Fruit fly (Drosophila melanogaster): Measurements from ENCODE around the gene CG14696.

The CG14696 gene

dm6 chr3R:10884678-10885421 lies at the start of gene CG14696:
TSS of gene CG14696 (minus strand) at chr3R:10885001.
- TF ChIP-seq N (GFP tag; optimal IDR thresholded peaks at IDR 0.05) (no peak), Myc (optimal IDR thresholded peaks at IDR 0.05) (no peak), Rel (GFP tag; optimal IDR thresholded peaks at IDR 0.05) (no peak), Rel (tag; optimal IDR thresholded peaks at IDR 0.05) (peak; percentile 97), sv (GFP tag; optimal IDR thresholded peaks at IDR 0.05) (no peak)

dm6 chr3R:10893327-10893726 lies 8.5 kb upstream of the CG14696 start, which contains the start of gene CG6621:
TSS of gene CG6621 (minus strand) at chr3R:10893531.
- no peak for TF ChIP-seq h (GFP tag; optimal IDR thresholded peaks at IDR 0.05)
- peak; percentile 44 for TF ChIP-seq Vsx2 (GFP tag; optimal IDR thresholded peaks at IDR 0.05; ENCODE audit: partially characterized antibody)
- peak in 1 of 2 experiments; percentile 33 for TF ChIP-seq dl (GFP tag; optimal IDR thresholded peaks at IDR 0.05; ENCODE audit: insufficient read depth in 1 of 2, partially characterized antibody in 2 of 2)
- no peak for TF ChIP-seq sage (GFP tag; optimal IDR thresholded peaks at IDR 0.05)
- TF ChIP-seq HLH106 (tag; optimal IDR thresholded peaks at IDR 0.05) = peak; percentile 10
- no peak for TF ChIP-seq Jra (GFP tag; optimal IDR thresholded peaks at IDR 0.05)
- TF ChIP-seq Rel (GFP tag; optimal IDR thresholded peaks at IDR 0.05) = no peak
- peak; percentile 63 for TF ChIP-seq Rel (tag; optimal IDR thresholded peaks at IDR 0.05)
- TF ChIP-seq rgr (GFP tag; optimal IDR thresholded peaks at IDR 0.05) = no peak

dm6 chr3R:10889520-10889887 lies 4.7 kb upstream of the CG14696 start, which contains the start of gene Ak3:
TSS of gene Ak3 (minus strand) at chr3R:10889588.
- TF ChIP-seq ey (GFP tag; optimal IDR thresholded peaks at IDR 0.05) = no peak
- no peak for TF ChIP-seq dl (GFP tag; optimal IDR thresholded peaks at IDR 0.05; ENCODE audit: insufficient read depth in 1 of 2, partially characterized antibody in 2 of 2)
- no peak for TF ChIP-seq dsf (GFP tag; optimal IDR thresholded peaks at IDR 0.05; ENCODE audit: borderline replicate concordance)
- no peak for TF ChIP-seq Mio (GFP tag; optimal IDR thresholded peaks at IDR 0.05)
- no peak for TF ChIP-seq tai (GFP tag; optimal IDR thresholded peaks at IDR 0.05)
- TF ChIP-seq Hr83 (GFP tag; optimal IDR thresholded peaks at IDR 0.05; ENCODE audit: poor library complexity, severe bottlenecking) = no peak
- no peak for TF ChIP-seq woc (GFP tag; optimal IDR thresholded peaks at IDR 0.05)
- TF ChIP-seq Dif (GFP tag; optimal IDR thresholded peaks at IDR 0.05; ENCODE audit: partially characterized antibody) = no peak

- TF ChIP-seq woc (GFP tag; optimal IDR thresholded peaks at IDR 0.05) (peak; percentile 40), N (GFP tag; optimal IDR thresholded peaks at IDR 0.05) (no peak), Dfd (GFP tag; optimal IDR thresholded peaks at IDR 0.05) (no peak), sv (GFP tag; optimal IDR thresholded peaks at IDR 0.05) (peak; percentile 19), br (GFP tag; optimal IDR thresholded peaks at IDR 0.05) (peak; percentile 32), Vsx2 (GFP tag; optimal IDR thresholded peaks at IDR 0.05; ENCODE audit: partially characterized antibody) (peak; percentile 92), GATAd (GFP tag; optimal IDR thresholded peaks at IDR 0.05) (no peak), foxo (GFP tag; optimal IDR thresholded peaks at IDR 0.05) (peak in 1 of 2 experiments; percentile 41), Hnf4 (GFP tag; optimal IDR thresholded peaks at IDR 0.05) (peak; percentile 20), Hr83 (GFP tag; optimal IDR thresholded peaks at IDR 0.05; ENCODE audit: poor library complexity, severe bottlenecking) (no peak), psq (GFP tag; optimal IDR thresholded peaks at IDR 0.05) (peak; percentile 60), OdsH (GFP tag; optimal IDR thresholded peaks at IDR 0.05) (peak; percentile 42), tai (GFP tag; optimal IDR thresholded peaks at IDR 0.05) (no peak), rgr (GFP tag; optimal IDR thresholded peaks at IDR 0.05) (peak; percentile 13), HLH106 (tag; optimal IDR thresholded peaks at IDR 0.05) (peak; percentile 43), Sp1 (GFP tag; optimal IDR thresholded peaks at IDR 0.05) (peak; percentile 36), sage (GFP tag; optimal IDR thresholded peaks at IDR 0.05) (peak; percentile 17), dl (GFP tag; optimal IDR thresholded peaks at IDR 0.05; ENCODE audit: insufficient read depth in 1 of 2, partially characterized antibody in 2 of 2) (peak; percentile 92 to 97), pan (optimal IDR thresholded peaks at IDR 0.05) (no peak), jim (GFP tag; optimal IDR thresholded peaks at IDR 0.05) (no peak), Dif (GFP tag; optimal IDR thresholded peaks at IDR 0.05; ENCODE audit: partially characterized antibody) (peak; percentile 98), h (GFP tag; optimal IDR thresholded peaks at IDR 0.05) (peak; percentile 46), Abd-B (GFP tag; optimal IDR thresholded peaks at IDR 0.05) (no peak), Hr78 (GFP tag; optimal IDR thresholded peaks at IDR 0.05) (no peak), Rel (GFP tag; optimal IDR thresholded peaks at IDR 0.05) (no peak), Rel (tag; optimal IDR thresholded peaks at IDR 0.05) (peak; percentile 11), lola (GFP tag; optimal IDR thresholded peaks at IDR 0.05) (no peak), Mio (GFP tag; optimal IDR thresholded peaks at IDR 0.05) (no peak)
Measured at dm6 chr3R:10888633-10889519, 4.1 kb upstream of the CG14696 start.

All from whole organism, wandering third instar larva.